Fruit fly (Drosophila melanogaster): ENCODE data around the gene CG15211.
A peak's percentile ranks its signal among the peaks of the same experiment; 100 is the strongest.

CG15211 gene

dm6 chrX:10739614-10740436 lies 32.5 kb upstream of the CG15211 start (continued):
- no peak for TF ChIP-seq ttk (GFP tag; IDR thresholded peaks at IDR 0.05)
- no peak for TF ChIP-seq sna (GFP tag; IDR thresholded peaks at IDR 0.05; ENCODE audit: partially characterized antibody)
- TF ChIP-seq CG6854 (GFP tag; optimal IDR thresholded peaks at IDR 0.05): no peak
- no peak for TF ChIP-seq CG9215 (GFP tag; IDR thresholded peaks at IDR 0.05)

dm6 chrX:10740953-10741500 lies 31.3 kb upstream of the CG15211 start:
- TF ChIP-seq CG7839 (tag; optimal IDR thresholded peaks at IDR 0.05) (peak; percentile 65), Hr3 (GFP tag; optimal IDR thresholded peaks at IDR 0.05) (no peak), CG31441 (GFP tag; IDR thresholded peaks at IDR 0.05) (peak; percentile 48), CG10979 (tag; optimal IDR thresholded peaks at IDR 0.05) (peak; percentile 43), lola (GFP tag; optimal IDR thresholded peaks at IDR 0.05) (peak in 1 of 3 experiments; percentile 5), CG7357 (GFP tag; IDR thresholded peaks at IDR 0.05) (0 out of 3 replicates have a peak, but pooled peaks have one; percentile 44), CG14965 (GFP tag; optimal IDR thresholded peaks at IDR 0.05; ENCODE audit: borderline replicate concordance) (no peak), Blimp-1 (GFP tag; optimal IDR thresholded peaks at IDR 0.05) (peak; percentile 20), pros (GFP tag; optimal IDR thresholded peaks at IDR 0.05) (peak; percentile 70), CG17361 (GFP tag; IDR thresholded peaks at IDR 0.05) (peak; percentile 73), sens (GFP tag) (peak; percentile 67), Eip74EF (GFP tag; optimal IDR thresholded peaks at IDR 0.05) (peak in 1 of 2 experiments; percentile 30), CG2712 (tag; optimal IDR thresholded peaks at IDR 0.05) (peak; percentile 74), Ets97D (GFP tag; optimal IDR thresholded peaks at IDR 0.05) (no peak), phol (tag; optimal IDR thresholded peaks at IDR 0.05) (peak; percentile 27), Med (GFP tag) (peak; percentile 15), psq (GFP tag; optimal IDR thresholded peaks at IDR 0.05) (no peak), nmo (GFP tag; optimal IDR thresholded peaks at IDR 0.05) (peak; percentile 72), CG6254 (GFP tag; optimal IDR thresholded peaks at IDR 0.05) (peak; percentile 2), gro (GFP tag; optimal IDR thresholded peaks at IDR 0.05) (no peak), CG5180 (GFP tag; optimal IDR thresholded peaks at IDR 0.05) (peak; percentile 3), pnt (GFP tag; optimal IDR thresholded peaks at IDR 0.05) (peak; percentile 14), shn (GFP tag; optimal IDR thresholded peaks at IDR 0.05) (no peak), gem (tag; optimal IDR thresholded peaks at IDR 0.05) (peak; percentile 22), CG11504 (tag; optimal IDR thresholded peaks at IDR 0.05) (peak; percentile 19), bsh (GFP tag; optimal IDR thresholded peaks at IDR 0.05) (peak in 1 of 2 experiments; percentile 22), prd (optimal IDR thresholded peaks at IDR 0.05) (no peak), prd (GFP tag; IDR thresholded peaks at IDR 0.05) (0 out of 3 replicates have a peak, but pooled peaks have one; percentile 24), CG3995 (GFP tag; optimal IDR thresholded peaks at IDR 0.05) (no peak), CG17829 (tag; optimal IDR thresholded peaks at IDR 0.05) (peak; percentile 51), slou (GFP tag; optimal IDR thresholded peaks at IDR 0.05) (peak; percentile 24), dmrt99B (tag; optimal IDR thresholded peaks at IDR 0.05) (peak; percentile 65), CG18262 (tag; optimal IDR thresholded peaks at IDR 0.05) (peak; percentile 76)
